Fruit fly (Drosophila melanogaster) whole organism, wandering third instar larva: ENCODE measurements around the gene Rrp47.

Experiments used
- Abd-B ChIP-seq: fragments of >200 bp; optimal IDR thresholded peaks from 2 replicates; lab custom pipeline; 2017; ENCODE audit warnings: missing biosample characterization, missing genetic modification characterization
- CG9705 ChIP-seq: fragments of 200-800 bp; sonication (Bioruptor generic); optimal IDR thresholded peaks from 2 replicates; lab custom pipeline; 2018; ENCODE audit warnings: missing biosample characterization, mild to moderate bottlenecking, missing genetic modification characterization
- CrebA ChIP-seq: fragments of 200-800 bp; sonication (Bioruptor generic); optimal IDR thresholded peaks from 2 replicates; lab custom pipeline; 2016; ENCODE audit warnings: missing biosample characterization, mild to moderate bottlenecking, missing genetic modification characterization, borderline replicate concordance
- Dif ChIP-seq: fragments of 200-275, 200-300 bp; sonication (Bioruptor generic); optimal IDR thresholded peaks from 2 replicates; lab custom pipeline; 2018; ENCODE audit warnings: missing biosample characterization, missing genetic modification characterization; ENCODE audit not compliant: partially characterized antibody
- GATAd ChIP-seq: sonication (Bioruptor generic); optimal IDR thresholded peaks from 2 replicates; lab custom pipeline; 2016; ENCODE audit warnings: missing biosample characterization, missing genetic modification characterization
- HLH106 ChIP-seq: fragments of 200-800 bp; optimal IDR thresholded peaks from 3 replicates; lab custom pipeline; 2019; ENCODE audit warnings: missing biosample characterization, mild to moderate bottlenecking, missing genetic modification characterization, moderate library complexity
- Hnf4 ChIP-seq: fragments of 200-800 bp; sonication (Bioruptor generic); optimal IDR thresholded peaks from 2 replicates; lab custom pipeline; 2016; ENCODE audit warnings: missing biosample characterization, mild to moderate bottlenecking, missing genetic modification characterization
- Hr78 ChIP-seq: fragments of >200 bp; optimal IDR thresholded peaks from 2 replicates; lab custom pipeline; 2017; ENCODE audit warnings: missing biosample characterization, missing genetic modification characterization
- Hr83 ChIP-seq: fragments of 200-300 bp; sonication (Bioruptor generic); optimal IDR thresholded peaks from 2 replicates; lab custom pipeline; 2016; ENCODE audit warnings: missing biosample characterization, mild to moderate bottlenecking, missing genetic modification characterization, moderate library complexity; ENCODE audit not compliant: poor library complexity, severe bottlenecking
- Jra ChIP-seq: sonication (Bioruptor generic); optimal IDR thresholded peaks from 2 replicates; lab custom pipeline; 2016; ENCODE audit warnings: missing biosample characterization, missing genetic modification characterization
- Mio ChIP-seq: sonication (Bioruptor generic); optimal IDR thresholded peaks from 2 replicates; lab custom pipeline; 2016; ENCODE audit warnings: missing biosample characterization, missing genetic modification characterization
- Myc ChIP-seq: fragments of >200 bp; optimal IDR thresholded peaks from 2 replicates; lab custom pipeline; 2017
- N ChIP-seq: fragments of >200 bp; optimal IDR thresholded peaks from 2 replicates; lab custom pipeline; 2018; ENCODE audit warnings: missing biosample characterization, missing external identifiers, missing genetic modification characterization
- OdsH ChIP-seq: fragments of 200-800 bp; sonication (Bioruptor generic); optimal IDR thresholded peaks from 2 replicates; lab custom pipeline; 2016; ENCODE audit warnings: missing biosample characterization, mild to moderate bottlenecking, missing genetic modification characterization
- Rel ChIP-seq, 2 experiments: fragments of 200-800 bp; sonication (Bioruptor generic) in 1 of 2; optimal IDR thresholded peaks; 2 replicates in 1 of 2; 3 replicates in 1 of 2; lab custom pipeline; 2016 to 2019; ENCODE audit warnings: mild to moderate bottlenecking in 2 of 2, missing biosample characterization in 2 of 2, missing genetic modification characterization in 2 of 2, moderate library complexity in 1 of 2
- Sp1 ChIP-seq: fragments of 200-800 bp; sonication (Bioruptor generic); optimal IDR thresholded peaks from 3 replicates; lab custom pipeline; 2019; ENCODE audit warnings: missing biosample characterization, mild to moderate bottlenecking, missing genetic modification characterization, moderate library complexity
- Vsx2 ChIP-seq: fragments of 200-300, 225-300 bp; sonication (Bioruptor generic); optimal IDR thresholded peaks from 2 replicates; lab custom pipeline; 2018; ENCODE audit warnings: missing biosample characterization, missing genetic modification characterization; ENCODE audit not compliant: partially characterized antibody
- br ChIP-seq: fragments of 200-800 bp; sonication (Bioruptor generic); optimal IDR thresholded peaks from 2 replicates; lab custom pipeline; 2016; ENCODE audit warnings: missing biosample characterization, missing genetic modification characterization
- brk ChIP-seq: fragments of 200-800 bp; sonication (Bioruptor generic); optimal IDR thresholded peaks from 2 replicates; lab custom pipeline; 2016; ENCODE audit warnings: missing biosample characterization, mild to moderate bottlenecking, missing genetic modification characterization
- dl ChIP-seq, 2 experiments: fragments of 175-275, 200-275 bp in 1 of 2; fragments of 200-275 bp in 1 of 2; sonication (Bioruptor generic); optimal IDR thresholded peaks; lab custom pipeline; 2018; ENCODE audit warnings: mild to moderate bottlenecking in 2 of 2, missing biosample characterization in 2 of 2, missing genetic modification characterization in 2 of 2, moderate library complexity in 2 of 2; ENCODE audit not compliant: partially characterized antibody in 2 of 2, insufficient read depth in 1 of 2
- dmrt93B ChIP-seq: fragments of 200-800 bp; sonication (Bioruptor generic); optimal IDR thresholded peaks from 2 replicates; lab custom pipeline; 2018; ENCODE audit warnings: missing biosample characterization, mild to moderate bottlenecking, missing genetic modification characterization
- dsf ChIP-seq: sonication (Bioruptor generic); optimal IDR thresholded peaks from 2 replicates; lab custom pipeline; 2016; ENCODE audit warnings: missing biosample characterization, missing genetic modification characterization, borderline replicate concordance
- ey ChIP-seq: fragments of 200-800 bp; sonication (Bioruptor generic); optimal IDR thresholded peaks from 2 replicates; lab custom pipeline; 2016; ENCODE audit warnings: missing biosample characterization, missing genetic modification characterization
- foxo ChIP-seq, 2 experiments: fragments of 200-800 bp; sonication (Bioruptor generic); optimal IDR thresholded peaks; 2 replicates in 1 of 2; 3 replicates in 1 of 2; lab custom pipeline; 2016 to 2017; ENCODE audit warnings: missing biosample characterization in 2 of 2, missing genetic modification characterization in 2 of 2
- fru ChIP-seq: fragments of 200-800 bp; sonication (Bioruptor generic); optimal IDR thresholded peaks from 3 replicates; lab custom pipeline; 2016; ENCODE audit warnings: missing biosample characterization, mild to moderate bottlenecking, missing genetic modification characterization
- h ChIP-seq: fragments of 200-800 bp; sonication (Bioruptor generic); optimal IDR thresholded peaks from 3 replicates; lab custom pipeline; 2016; ENCODE audit warnings: missing biosample characterization, mild to moderate bottlenecking, missing genetic modification characterization
- jim ChIP-seq: fragments of 175-275, 200-325 bp; sonication (Bioruptor generic); optimal IDR thresholded peaks from 2 replicates; lab custom pipeline; 2016; ENCODE audit warnings: missing biosample characterization, mild to moderate bottlenecking, missing genetic modification characterization
- lola ChIP-seq: fragments of >200 bp; optimal IDR thresholded peaks from 2 replicates; lab custom pipeline; 2017; ENCODE audit warnings: missing biosample characterization, missing genetic modification characterization
- pan ChIP-seq: fragments of >200 bp; optimal IDR thresholded peaks from 2 replicates; lab custom pipeline; 2017
- psq ChIP-seq: fragments of 200-800 bp; sonication (Bioruptor generic); optimal IDR thresholded peaks from 3 replicates; lab custom pipeline; 2017; ENCODE audit warnings: missing biosample characterization, mild to moderate bottlenecking, missing genetic modification characterization, moderate library complexity
- rgr ChIP-seq: fragments of 200-800 bp; sonication (Bioruptor generic); optimal IDR thresholded peaks from 3 replicates; lab custom pipeline; 2016; ENCODE audit warnings: missing biosample characterization, mild to moderate bottlenecking, missing genetic modification characterization
- sage ChIP-seq: fragments of 200-800 bp; sonication (Bioruptor generic); optimal IDR thresholded peaks from 2 replicates; lab custom pipeline; 2016; ENCODE audit warnings: missing biosample characterization, mild to moderate bottlenecking, missing genetic modification characterization
- sv ChIP-seq: fragments of 200-800 bp; sonication (Bioruptor generic); optimal IDR thresholded peaks from 3 replicates; lab custom pipeline; 2016; ENCODE audit warnings: missing biosample characterization, missing genetic modification characterization
- tai ChIP-seq: sonication (Bioruptor generic); optimal IDR thresholded peaks from 2 replicates; lab custom pipeline; 2016; ENCODE audit warnings: missing biosample characterization, missing genetic modification characterization
- usp ChIP-seq: fragments of >200 bp; optimal IDR thresholded peaks from 2 replicates; lab custom pipeline; 2017; ENCODE audit warnings: missing biosample characterization, missing genetic modification characterization
- woc ChIP-seq: sonication (Bioruptor generic); optimal IDR thresholded peaks from 2 replicates; lab custom pipeline; 2016; ENCODE audit warnings: missing biosample characterization, mild to moderate bottlenecking, missing genetic modification characterization

Gene Rrp47

DNA sequence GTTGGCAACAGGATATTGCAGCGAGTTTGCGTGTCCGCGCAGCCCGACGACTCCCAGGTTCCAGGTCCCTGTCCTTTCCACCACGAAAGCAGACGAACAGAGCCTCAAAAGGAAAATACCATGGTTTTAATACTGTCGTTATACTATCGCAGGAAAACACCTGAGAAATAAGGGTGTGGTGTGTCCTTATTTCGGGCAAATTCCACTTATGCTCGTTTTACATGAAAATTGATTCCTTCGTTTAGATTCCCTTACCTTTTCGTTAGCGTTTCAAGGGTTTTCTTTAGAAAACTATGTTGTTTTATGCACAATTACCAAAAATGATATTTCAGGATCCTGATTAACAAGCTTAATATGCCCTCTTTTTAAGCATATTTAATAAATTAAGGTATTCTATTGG, 38.1 kb downstream of the Rrp47 start, which contains the start of gene Cep164:
Gene Cep164, minus strand, starts transcription at position 101 of the 400 bp plus-strand sequence.
- TF ChIP-seq rgr (GFP tag; lab: Kevin White, UChicago) (no peak), CrebA (GFP tag; lab: Kevin White, UChicago) (no peak), Sp1 (GFP tag; lab: Kevin White, UChicago) (no peak), sv (GFP tag; lab: Kevin White, UChicago) (no peak), Hr83 (no peak), usp (no peak), dsf (no peak), tai (GFP tag; lab: Kevin White, UChicago) (no peak), dl (GFP tag; optimal IDR thresholded peaks at IDR 0.05; lab: Kevin White, UChicago; ENCODE audit: insufficient read depth in 1 of 2, partially characterized antibody in 2 of 2) (no peak), pan (lab: Kevin White, UChicago) (no peak), Mio (GFP tag; lab: Kevin White, UChicago) (no peak), GATAd (GFP tag; lab: Kevin White, UChicago) (no peak), Vsx2 (GFP tag; lab: Kevin White, UChicago) (no peak)

DNA sequence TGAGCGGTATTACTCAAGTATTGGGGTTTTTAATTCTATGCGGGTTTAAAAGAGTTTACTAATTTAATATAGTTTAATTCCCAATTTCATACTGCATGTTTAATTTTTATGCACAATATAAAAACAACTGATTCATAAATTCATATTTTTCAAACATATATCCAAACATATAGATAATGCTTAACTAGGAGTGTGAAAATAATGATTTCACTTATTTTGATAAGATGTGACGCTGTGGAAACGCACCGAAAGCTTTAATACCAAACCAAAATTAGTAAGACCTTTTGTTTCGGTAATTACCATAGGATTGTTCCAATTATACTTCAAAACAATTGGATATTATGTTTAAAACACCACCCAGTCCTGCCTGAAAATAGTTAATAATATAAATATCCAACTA, 38.8 kb downstream of the Rrp47 start, which contains the start of gene Slc25A46a:
Gene Slc25A46a, plus strand, starts transcription at position 272 of the 400 bp plus-strand sequence.
- TF ChIP-seq dsf (no peak), woc (GFP tag; lab: Kevin White, UChicago) (peak; percentile 7), h (GFP tag; lab: Kevin White, UChicago) (no peak), Mio (GFP tag; lab: Kevin White, UChicago) (no peak), pan (lab: Kevin White, UChicago) (no peak), HLH106 (tag; lab: Kevin White, UChicago) (peak; percentile 8)

dm6 chrX:15986654-15987053, 42.0 kb downstream of the Rrp47 start, which contains the start of gene ND-20:
TSS of gene ND-20 (minus strand) at chrX:15986808.
- no peak for TF ChIP-seq psq
- no peak for TF ChIP-seq dsf
- TF ChIP-seq GATAd (GFP tag; lab: Kevin White, UChicago) = no peak
- TF ChIP-seq Mio (GFP tag; lab: Kevin White, UChicago) = no peak
- TF ChIP-seq br (GFP tag; lab: Kevin White, UChicago) = no peak
- no peak for TF ChIP-seq lola (GFP tag; lab: Kevin White, UChicago)
- no peak for TF ChIP-seq Hnf4 (GFP tag; lab: Kevin White, UChicago)
- peak; percentile 86 for TF ChIP-seq Hr78 (GFP tag; lab: Kevin White, UChicago)
- TF ChIP-seq sv (GFP tag; lab: Kevin White, UChicago) = peak; percentile 1
- TF ChIP-seq usp = no peak
- TF ChIP-seq ey = no peak
- no peak for TF ChIP-seq sage (GFP tag; lab: Kevin White, UChicago)
- no peak for TF ChIP-seq Dif
- no peak for TF ChIP-seq h (GFP tag; lab: Kevin White, UChicago)
- no peak for TF ChIP-seq Myc
- TF ChIP-seq OdsH (GFP tag; lab: Kevin White, UChicago) = no peak
- TF ChIP-seq Vsx2 (GFP tag; lab: Kevin White, UChicago) = no peak
- TF ChIP-seq pan (lab: Kevin White, UChicago) = no peak
- no peak for TF ChIP-seq dmrt93B (GFP tag; lab: Kevin White, UChicago)
- no peak for TF ChIP-seq rgr (GFP tag; lab: Kevin White, UChicago)
- peak; percentile 17 for TF ChIP-seq Abd-B
- no peak for TF ChIP-seq CrebA (GFP tag; lab: Kevin White, UChicago)
- TF ChIP-seq Rel (GFP tag; optimal IDR thresholded peaks at IDR 0.05; lab: Kevin White, UChicago) = no peak
- no peak for TF ChIP-seq Rel (tag; optimal IDR thresholded peaks at IDR 0.05; lab: Kevin White, UChicago)
- TF ChIP-seq foxo (GFP tag; optimal IDR thresholded peaks at IDR 0.05; lab: Kevin White, UChicago) = peak in 1 of 2 experiments; percentile 8
- no peak for TF ChIP-seq Jra (GFP tag; lab: Kevin White, UChicago)
- TF ChIP-seq woc (GFP tag; lab: Kevin White, UChicago) = peak; percentile 60
- TF ChIP-seq dl (GFP tag; optimal IDR thresholded peaks at IDR 0.05; lab: Kevin White, UChicago; ENCODE audit: insufficient read depth in 1 of 2, partially characterized antibody in 2 of 2) = no peak
- TF ChIP-seq fru (GFP tag; lab: Kevin White, UChicago) = no peak
- TF ChIP-seq HLH106 (tag; lab: Kevin White, UChicago) = peak; percentile 4
- no peak for TF ChIP-seq tai (GFP tag; lab: Kevin White, UChicago)
- TF ChIP-seq CG9705 (GFP tag; lab: Kevin White, UChicago) = no peak
- peak; percentile 98 for TF ChIP-seq N
- TF ChIP-seq jim (GFP tag; lab: Kevin White, UChicago) = no peak
- no peak for TF ChIP-seq brk (GFP tag; lab: Kevin White, UChicago)
